Worm (Caenorhabditis elegans) whole organism, midembryonic: Measurements from ENCODE around the gene str-246.
A peak's percentile ranks its signal among the peaks of the same experiment; 100 is the strongest.

Experiments
- T22C8.4 ChIP-seq: fragments of 200-800 bp; sonication (Bioruptor generic); IDR thresholded peaks from 2 replicates; pipeline ENCODE4 v1.3.6; 2022; ENCODE audit warnings: missing genetic modification characterization, missing compliant biosample characterization
- cog-1 ChIP-seq: sonication (generic microtip); optimal IDR thresholded peaks from 2 replicates; lab custom pipeline; 2016; ENCODE audit warnings: missing genetic modification characterization, missing compliant biosample characterization
- flt-1 ChIP-seq: fragments of 200-800 bp; sonication (Bioruptor generic); IDR thresholded peaks from 2 replicates; pipeline ENCODE4 v1.3.6; 2022; ENCODE audit warnings: missing genetic modification characterization, missing compliant biosample characterization
- klf-2 ChIP-seq: fragments of 200-800 bp; sonication (Bioruptor generic); conservative IDR thresholded peaks from 2 replicates; pipeline ENCODE4 v1.3.6; 2022; ENCODE audit warnings: missing genetic modification reagents, missing genetic modification characterization, missing compliant biosample characterization
- med-1 ChIP-seq: sonication (generic microtip); optimal IDR thresholded peaks from 2 replicates; lab custom pipeline; 2017; ENCODE audit warnings: missing genetic modification characterization, mild to moderate bottlenecking, missing compliant biosample characterization, antibody characterized with exemption, missing genetic modification reagents; ENCODE audit not compliant: insufficient read depth
- ref-1 ChIP-seq: fragments of 200-800 bp; sonication (Bioruptor generic); conservative IDR thresholded peaks from 2 replicates; pipeline ENCODE4 v1.3.6; 2022; ENCODE audit warnings: missing genetic modification reagents, missing genetic modification characterization, missing compliant biosample characterization
- tab-1 ChIP-seq: fragments of 200-800 bp; sonication (Bioruptor generic); IDR thresholded peaks from 2 replicates; pipeline ENCODE4 v1.3.6; 2022; ENCODE audit warnings: missing genetic modification characterization, missing compliant biosample characterization
- ztf-23 ChIP-seq: fragments of 200-800 bp; sonication (Bioruptor generic); IDR thresholded peaks from 2 replicates; pipeline ENCODE4 v1.3.6; 2022; ENCODE audit warnings: missing genetic modification reagents, missing genetic modification characterization, missing compliant biosample characterization
- ztf-29 ChIP-seq: fragments of 200-800 bp; sonication (Bioruptor generic); IDR thresholded peaks from 2 replicates; pipeline ENCODE4 v1.3.6; 2022; ENCODE audit warnings: missing genetic modification reagents, missing genetic modification characterization, missing compliant biosample characterization

The str-246 gene

ce11 chrIII:11090112-11090648 lies 12.7 kb downstream of the str-246 start:
- TF ChIP-seq flt-1 (GFP tag; lab: Robert Waterston, UW) (peak; percentile 37; the same call in 1 of the 2 replicates), T22C8.4 (GFP tag; lab: Robert Waterston, UW) (no peak), cog-1 (tag; lab: Kevin White, UChicago) (no peak), klf-2 (GFP tag; lab: Robert Waterston, UW) (no peak), ztf-23 (GFP tag; lab: Robert Waterston, UW) (no peak), med-1 (GFP tag; lab: Kevin White, UChicago) (no peak), ref-1 (no peak), ztf-29 (GFP tag; lab: Robert Waterston, UW) (no peak)

DNA sequence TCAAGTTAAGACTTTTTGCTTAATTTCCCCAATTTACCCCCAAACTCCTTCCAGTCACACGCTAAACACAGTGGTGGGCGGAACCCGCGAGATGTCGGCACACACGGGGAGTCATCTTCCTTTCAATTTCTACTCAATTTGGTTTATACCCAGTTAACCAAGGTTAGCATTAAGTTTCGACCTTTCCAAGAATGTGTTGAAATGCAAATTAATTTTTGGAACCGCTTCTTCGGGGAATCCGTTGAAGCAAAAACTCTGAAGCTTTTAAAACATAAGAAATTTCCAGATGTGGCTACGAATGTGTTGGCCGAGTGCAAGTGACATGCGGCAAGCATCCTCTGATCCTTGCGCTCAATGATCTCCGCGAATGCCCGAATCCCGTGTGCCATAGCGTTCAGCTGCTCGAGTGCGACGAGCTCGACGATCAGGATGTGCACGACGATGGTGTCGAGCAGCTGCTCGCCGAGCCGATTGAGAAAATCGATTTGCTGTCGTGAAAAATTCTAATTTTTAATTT lies 13.4 kb downstream of the str-246 start:
- TF ChIP-seq tab-1 (no peak), T22C8.4 (GFP tag; lab: Robert Waterston, UW) (no peak), klf-2 (GFP tag; lab: Robert Waterston, UW) (no peak), ref-1 (no peak), ztf-23 (GFP tag; lab: Robert Waterston, UW) (no peak), ztf-29 (GFP tag; lab: Robert Waterston, UW) (no peak), cog-1 (tag; lab: Kevin White, UChicago) (no peak), med-1 (GFP tag; lab: Kevin White, UChicago) (no peak), flt-1 (GFP tag; lab: Robert Waterston, UW) (no peak)

- TF ChIP-seq ztf-29 (GFP tag; lab: Robert Waterston, UW), result no peak
- peak; percentile 72; the same call in 1 of the 2 replicates for TF ChIP-seq klf-2 (GFP tag; lab: Robert Waterston, UW)
- TF ChIP-seq tab-1, result 0 out of 2 replicates have a peak, but pooled peaks have one; percentile 37
- TF ChIP-seq ztf-23 (GFP tag; lab: Robert Waterston, UW), result peak; percentile 68
- peak; percentile 65; the same call in 1 of the 2 replicates for TF ChIP-seq flt-1 (GFP tag; lab: Robert Waterston, UW)
These were observed 14.3 kb downstream of the str-246 start for ce11 chrIII:11091651-11092278.

ce11 chrIII:11093489-11093888 lies 16.0 kb downstream of the str-246 start:
- TF ChIP-seq ztf-23 (GFP tag; lab: Robert Waterston, UW) (peak; percentile 77), cog-1 (tag; lab: Kevin White, UChicago) (no peak), flt-1 (GFP tag; lab: Robert Waterston, UW) (peak; percentile 31; the same call in 1 of the 2 replicates), ztf-29 (GFP tag; lab: Robert Waterston, UW) (no peak), klf-2 (GFP tag; lab: Robert Waterston, UW) (0 out of 2 replicates have a peak, but pooled peaks have one; percentile 63), ref-1 (no peak), tab-1 (no peak), T22C8.4 (GFP tag; lab: Robert Waterston, UW) (no peak), med-1 (GFP tag; lab: Kevin White, UChicago) (no peak)

ce11 chrIII:11095687-11096086 lies 18.2 kb downstream of the str-246 start:
- TF ChIP-seq cog-1 (tag; lab: Kevin White, UChicago) (no peak), flt-1 (GFP tag; lab: Robert Waterston, UW) (no peak), ztf-29 (GFP tag; lab: Robert Waterston, UW) (no peak), tab-1 (no peak), ztf-23 (GFP tag; lab: Robert Waterston, UW) (no peak)

ce11 chrIII:11099864-11100263 lies 22.4 kb downstream of the str-246 start, which contains the start of gene hmt-1:
Gene hmt-1, minus strand, starts transcription at chrIII:11099964.
- TF ChIP-seq ref-1, result no peak
- no peak for TF ChIP-seq T22C8.4 (GFP tag; lab: Robert Waterston, UW)
- no peak for TF ChIP-seq cog-1 (tag; lab: Kevin White, UChicago)
- TF ChIP-seq flt-1 (GFP tag; lab: Robert Waterston, UW), result no peak
- TF ChIP-seq tab-1, result no peak
- no peak for TF ChIP-seq med-1 (GFP tag; lab: Kevin White, UChicago)
- TF ChIP-seq ztf-23 (GFP tag; lab: Robert Waterston, UW), result no peak
- no peak for TF ChIP-seq ztf-29 (GFP tag; lab: Robert Waterston, UW)
- TF ChIP-seq klf-2 (GFP tag; lab: Robert Waterston, UW), result no peak

DNA sequence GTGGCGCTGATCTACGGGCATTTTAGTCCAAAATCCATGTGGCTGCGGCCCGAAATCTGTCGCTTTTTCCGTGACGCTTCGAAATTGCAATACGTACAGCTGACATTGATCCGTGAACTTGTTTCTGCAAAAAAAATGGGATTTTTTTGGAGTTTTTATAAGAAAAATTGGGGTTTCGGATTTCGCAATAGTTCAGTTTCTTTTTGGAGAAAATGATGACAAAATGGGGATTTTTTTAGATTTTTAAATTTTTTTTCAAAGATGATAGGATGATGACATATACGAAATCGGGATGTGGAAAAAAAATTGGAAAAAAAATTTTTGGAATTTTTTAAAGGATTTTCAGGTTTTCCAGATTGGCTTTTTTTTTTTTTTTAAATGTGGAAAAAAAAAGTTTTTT lies 23.7 kb downstream of the str-246 start:
- no peak for TF ChIP-seq ztf-23 (GFP tag; lab: Robert Waterston, UW)
- no peak for TF ChIP-seq flt-1 (GFP tag; lab: Robert Waterston, UW)
- TF ChIP-seq tab-1, result no peak
- TF ChIP-seq ztf-29 (GFP tag; lab: Robert Waterston, UW), result no peak

- no peak for TF ChIP-seq ztf-23 (GFP tag; lab: Robert Waterston, UW)
These were observed 29.8 kb downstream of the str-246 start for ce11 chrIII:11107327-11107726.

DNA sequence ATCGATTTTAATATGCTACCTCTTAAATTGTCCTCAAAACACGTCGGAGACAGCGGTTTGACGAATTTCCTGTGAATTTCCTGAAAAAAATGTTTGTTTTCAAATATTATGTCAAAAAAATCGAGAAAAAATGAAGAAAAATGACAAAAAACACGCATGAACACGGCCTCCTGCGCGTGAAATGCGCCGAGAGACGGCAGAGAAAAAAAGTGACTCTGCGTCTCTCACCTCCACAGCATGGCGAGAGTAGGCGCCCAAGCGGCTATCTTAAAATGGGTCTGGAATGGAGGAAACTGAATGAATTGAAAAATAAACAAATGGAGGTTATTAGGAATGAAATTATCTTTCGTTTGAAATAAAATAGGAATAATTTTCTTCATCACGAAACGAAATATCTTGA lies 33.3 kb downstream of the str-246 start:
- TF ChIP-seq flt-1 (GFP tag; lab: Robert Waterston, UW), result peak; percentile 42; the same call in 1 of the 2 replicates
- no peak for TF ChIP-seq med-1 (GFP tag; lab: Kevin White, UChicago)
- no peak for TF ChIP-seq tab-1
- 0 out of 2 replicates have a peak, but pooled peaks have one; percentile 40 for TF ChIP-seq ztf-23 (GFP tag; lab: Robert Waterston, UW)
- no peak for TF ChIP-seq cog-1 (tag; lab: Kevin White, UChicago)
- 0 out of 2 replicates have a peak, but pooled peaks have one; percentile 5 for TF ChIP-seq T22C8.4 (GFP tag; lab: Robert Waterston, UW)

- TF ChIP-seq klf-2 (GFP tag; lab: Robert Waterston, UW), result 0 out of 2 replicates have a peak, but pooled peaks have one; percentile 13
- no peak for TF ChIP-seq flt-1 (GFP tag; lab: Robert Waterston, UW)
- 0 out of 2 replicates have a peak, but pooled peaks have one; percentile 61 for TF ChIP-seq ztf-23 (GFP tag; lab: Robert Waterston, UW)
These were observed 35.2 kb downstream of the str-246 start for ce11 chrIII:11112718-11113117.
